Worm (Caenorhabditis elegans): ENCODE data around the gene clec-64.

- TF ChIP-seq nhr-77 (tag; optimal IDR thresholded peaks at IDR 0.05) (no peak), ama-1 (optimal IDR thresholded peaks at IDR 0.05) (no peak), snpc-4 (tag; optimal IDR thresholded peaks at IDR 0.05) (no peak)
These were observed 2.9 kb upstream of the clec-64 start, which contains the start of the genes clec-62 and clec-63 for ce11 chrII:12895078-12895670.
